Fruit fly (Drosophila melanogaster) whole organism, embryonic: ENCODE results near the gene sol.

Experiments
- Antp ChIP-seq: fragments of 200-800 bp; sonication (Bioruptor generic); optimal IDR thresholded peaks from 3 replicates; lab custom pipeline; 2016; ENCODE audit warnings: missing biosample characterization, missing genetic modification characterization
- CG10959 ChIP-seq: fragments of 200-800 bp; sonication (Bioruptor generic); IDR thresholded peaks from 2 replicates; pipeline ENCODE4 v1.3.6; 2022; ENCODE audit warnings: missing biosample characterization, missing genetic modification characterization
- CG12104 ChIP-seq: fragments of 200-800 bp; sonication (Bioruptor generic); optimal IDR thresholded peaks from 3 replicates; lab custom pipeline; 2016; ENCODE audit warnings: missing biosample characterization, missing genetic modification characterization
- CG12155 ChIP-seq: fragments of 200-800 bp; sonication (Bioruptor generic); optimal IDR thresholded peaks from 3 replicates; lab custom pipeline; 2016; ENCODE audit warnings: missing biosample characterization, missing genetic modification characterization
- CG14014 ChIP-seq: fragments of 200-800 bp; sonication (Bioruptor generic); IDR thresholded peaks from 2 replicates; pipeline ENCODE4 v1.3.6; 2022; ENCODE audit warnings: missing biosample characterization, missing genetic modification characterization
- CG1832 ChIP-seq: fragments of 200-800 bp; sonication (Bioruptor generic); optimal IDR thresholded peaks from 2 replicates; lab custom pipeline; 2017; ENCODE audit warnings: missing biosample characterization, mild to moderate bottlenecking, missing genetic modification characterization, inconsistent platforms
- CG2202 ChIP-seq: fragments of 200-800 bp; sonication (Bioruptor generic); optimal IDR thresholded peaks from 2 replicates; lab custom pipeline; 2018; ENCODE audit warnings: missing biosample characterization, mild to moderate bottlenecking, missing genetic modification characterization
- CG2678 ChIP-seq: fragments of 200-800 bp; sonication (Bioruptor generic); optimal IDR thresholded peaks from 3 replicates; lab custom pipeline; 2019; ENCODE audit warnings: missing biosample characterization, mild to moderate bottlenecking, missing genetic modification characterization, moderate library complexity
- CG30020 ChIP-seq: fragments of 200-800 bp; optimal IDR thresholded peaks from 2 replicates; lab custom pipeline; 2019; ENCODE audit warnings: missing biosample characterization, mild to moderate bottlenecking, missing genetic modification characterization, moderate library complexity
- CG3065 ChIP-seq: fragments of 200-800 bp; sonication (Bioruptor generic); optimal IDR thresholded peaks from 2 replicates; lab custom pipeline; 2016; ENCODE audit warnings: missing biosample characterization, missing genetic modification characterization
- CG34422 ChIP-seq: fragments of 200-800 bp; sonication (Bioruptor generic); IDR thresholded peaks from 3 replicates; pipeline ENCODE4 v1.3.6; 2022; ENCODE audit warnings: missing biosample characterization, missing genetic modification characterization
- CG3838 ChIP-seq: fragments of 200-800 bp; sonication (Bioruptor generic); optimal IDR thresholded peaks from 3 replicates; lab custom pipeline; 2016; ENCODE audit warnings: missing biosample characterization, missing genetic modification characterization
- CG42726 ChIP-seq: fragments of 200-800 bp; sonication (Bioruptor generic); IDR thresholded peaks from 2 replicates; pipeline ENCODE4 v1.3.6; 2022; ENCODE audit warnings: missing biosample characterization, missing genetic modification characterization; ENCODE audit not compliant: partially characterized antibody
- CG4404 ChIP-seq: fragments of 200-800 bp; sonication (Bioruptor generic); IDR thresholded peaks from 2 replicates; pipeline ENCODE4 v1.3.6; 2022; ENCODE audit warnings: missing biosample characterization, missing genetic modification characterization
- CG6683 ChIP-seq: fragments of 200-800 bp; sonication (Bioruptor generic); optimal IDR thresholded peaks from 2 replicates; lab custom pipeline; 2017; ENCODE audit warnings: missing biosample characterization, mild to moderate bottlenecking, missing genetic modification characterization, missing genetic modification reagents
- CG7928 ChIP-seq: fragments of 200-800 bp; sonication (Bioruptor generic); optimal IDR thresholded peaks from 2 replicates; lab custom pipeline; 2017; ENCODE audit warnings: missing biosample characterization, mild to moderate bottlenecking, missing genetic modification characterization
- CG8290 ChIP-seq, 3 experiments: fragments of 200-800 bp; sonication (Bioruptor generic); optimal IDR thresholded peaks; 2 replicates each; lab custom pipeline; 2016 to 2019; ENCODE audit warnings: missing biosample characterization in 3 of 3, missing genetic modification characterization in 3 of 3, mild to moderate bottlenecking in 2 of 3, moderate library complexity in 1 of 3
- CG8924 ChIP-seq: fragments of 200-800 bp; optimal IDR thresholded peaks from 3 replicates; lab custom pipeline; 2019; ENCODE audit warnings: missing biosample characterization, mild to moderate bottlenecking, missing genetic modification characterization, moderate library complexity
- CG9437 ChIP-seq: fragments of 200-800 bp; sonication (Bioruptor generic); optimal IDR thresholded peaks from 2 replicates; lab custom pipeline; 2018; ENCODE audit warnings: missing biosample characterization, mild to moderate bottlenecking, missing genetic modification characterization
- CrebB ChIP-seq: fragments of 200-800 bp; sonication (Bioruptor generic); optimal IDR thresholded peaks from 3 replicates; lab custom pipeline; 2018; ENCODE audit warnings: missing biosample characterization, mild to moderate bottlenecking, missing genetic modification characterization
- D19A ChIP-seq: fragments of 200-800 bp; optimal IDR thresholded peaks from 3 replicates; lab custom pipeline; 2019; ENCODE audit warnings: missing biosample characterization, mild to moderate bottlenecking, missing genetic modification characterization, moderate library complexity
- Dek ChIP-seq: fragments of 200-800 bp; sonication (Bioruptor generic); optimal IDR thresholded peaks from 3 replicates; lab custom pipeline; 2019; ENCODE audit warnings: missing biosample characterization, mild to moderate bottlenecking, missing genetic modification characterization, moderate library complexity
- Hey ChIP-seq: fragments of 200-800 bp; sonication (Bioruptor generic); optimal IDR thresholded peaks from 3 replicates; lab custom pipeline; 2018; ENCODE audit warnings: missing biosample characterization, mild to moderate bottlenecking, missing genetic modification characterization
- Hr78 ChIP-seq, 2 experiments: fragments of 200-800 bp in 1 of 2; fragments of >200 bp in 1 of 2; sonication (Bioruptor generic) in 1 of 2; optimal IDR thresholded peaks; 2 replicates each; lab custom pipeline; 2017 to 2019; ENCODE audit warnings: missing biosample characterization in 2 of 2, missing genetic modification characterization in 2 of 2, mild to moderate bottlenecking in 1 of 2, moderate library complexity in 1 of 2
- Med ChIP-seq: fragments of 200-800 bp; sonication (Bioruptor generic); peaks from one replicate; lab custom pipeline; 2016; ENCODE audit warnings: missing biosample characterization, missing genetic modification characterization, mild to moderate bottlenecking, inconsistent platforms, moderate library complexity
- Nf-YC ChIP-seq: fragments of 200-800 bp; optimal IDR thresholded peaks from 3 replicates; lab custom pipeline; 2019; ENCODE audit warnings: missing biosample characterization, mild to moderate bottlenecking, missing genetic modification characterization, moderate library complexity
- Oaz ChIP-seq: fragments of 200-800 bp; sonication (Bioruptor generic); IDR thresholded peaks from 2 replicates; pipeline ENCODE4 v1.3.6; 2022; ENCODE audit warnings: missing biosample characterization, missing genetic modification characterization
- Optix ChIP-seq: fragments of 200-800 bp; sonication (Bioruptor generic); IDR thresholded peaks from 3 replicates; pipeline ENCODE4 v1.3.6; 2022; ENCODE audit warnings: missing biosample characterization, missing genetic modification characterization
- Sin3A ChIP-seq: fragments of >200 bp; optimal IDR thresholded peaks from 2 replicates; lab custom pipeline; 2018
- Sox100B ChIP-seq: fragments of 200-800 bp; sonication (Bioruptor generic); optimal IDR thresholded peaks from 3 replicates; lab custom pipeline; 2018; ENCODE audit warnings: missing biosample characterization, mild to moderate bottlenecking, missing genetic modification characterization
- Sry-β ChIP-seq: fragments of 200-800 bp; sonication (Bioruptor generic); optimal IDR thresholded peaks from 2 replicates; lab custom pipeline; 2018; ENCODE audit warnings: missing biosample characterization, mild to moderate bottlenecking, missing genetic modification characterization, moderate library complexity
- Xbp1 ChIP-seq: fragments of 200-800 bp; sonication (Bioruptor generic); optimal IDR thresholded peaks from 3 replicates; lab custom pipeline; 2016; ENCODE audit warnings: missing biosample characterization, mild to moderate bottlenecking, missing genetic modification characterization
- ase ChIP-seq: fragments of 200-800 bp; sonication (Bioruptor generic); IDR thresholded peaks from 3 replicates; pipeline ENCODE4 v1.3.6; 2022; ENCODE audit warnings: missing biosample characterization, missing genetic modification characterization
- bsh ChIP-seq, 2 experiments: fragments of 200-800 bp; sonication (Bioruptor generic); optimal IDR thresholded peaks; 2 replicates each; lab custom pipeline; 2017 to 2018; ENCODE audit warnings: mild to moderate bottlenecking in 2 of 2, missing biosample characterization in 2 of 2, missing genetic modification characterization in 2 of 2, moderate library complexity in 1 of 2
- crol ChIP-seq: fragments of 200-800 bp; sonication (Bioruptor generic); IDR thresholded peaks from 2 replicates; pipeline ENCODE4 v1.3.6; 2022; ENCODE audit warnings: missing biosample characterization, missing genetic modification characterization
- ems ChIP-seq: fragments of 200-800 bp; sonication (Bioruptor generic); optimal IDR thresholded peaks from 3 replicates; lab custom pipeline; 2016; ENCODE audit warnings: missing biosample characterization, missing genetic modification characterization
- fd64A ChIP-seq: fragments of 200-800 bp; sonication (Bioruptor generic); optimal IDR thresholded peaks from 3 replicates; lab custom pipeline; 2018; ENCODE audit warnings: missing biosample characterization, mild to moderate bottlenecking, missing genetic modification characterization
- gce ChIP-seq: fragments of 200-800 bp; sonication (Bioruptor generic); IDR thresholded peaks from 3 replicates; pipeline ENCODE4 v1.3.6; 2022; ENCODE audit warnings: missing biosample characterization, missing genetic modification characterization
- gfzf ChIP-seq: fragments of 200-800 bp; sonication (Bioruptor generic); optimal IDR thresholded peaks from 2 replicates; lab custom pipeline; 2016; ENCODE audit warnings: missing biosample characterization, mild to moderate bottlenecking, missing genetic modification characterization, moderate library complexity
- grn ChIP-seq: fragments of 200-800 bp; sonication (Bioruptor generic); optimal IDR thresholded peaks from 3 replicates; lab custom pipeline; 2017; ENCODE audit warnings: missing biosample characterization, missing genetic modification characterization
- gsb-n ChIP-seq: fragments of 200-800 bp; sonication (Bioruptor generic); optimal IDR thresholded peaks from 3 replicates; lab custom pipeline; 2018; ENCODE audit warnings: missing biosample characterization, mild to moderate bottlenecking, missing genetic modification characterization
- kah ChIP-seq: fragments of 200-800 bp; sonication (Bioruptor generic); optimal IDR thresholded peaks from 2 replicates; lab custom pipeline; 2018; ENCODE audit warnings: missing biosample characterization, mild to moderate bottlenecking, missing genetic modification characterization
- ken ChIP-seq: fragments of 200-800 bp; sonication (Bioruptor generic); IDR thresholded peaks from 3 replicates; pipeline ENCODE4 v1.3.6; 2022; ENCODE audit warnings: missing biosample characterization, missing genetic modification characterization
- lmd ChIP-seq: fragments of 200-800 bp; sonication (Bioruptor generic); IDR thresholded peaks from 2 replicates; pipeline ENCODE4 v1.3.6; 2022; ENCODE audit warnings: missing biosample characterization, missing genetic modification characterization
- pzg ChIP-seq: fragments of 200-800 bp; sonication (Bioruptor generic); optimal IDR thresholded peaks from 3 replicates; lab custom pipeline; 2018; ENCODE audit warnings: missing biosample characterization, mild to moderate bottlenecking, missing genetic modification characterization, moderate library complexity
- sens ChIP-seq: fragments of 200-800 bp; sonication (Bioruptor generic); peaks from one replicate; lab custom pipeline; 2016; ENCODE audit warnings: missing biosample characterization, missing genetic modification characterization
- sens-2 ChIP-seq: fragments of 200-800 bp; sonication (Bioruptor generic); IDR thresholded peaks from 2 replicates; pipeline ENCODE4 v1.3.6; 2022; ENCODE audit warnings: missing biosample characterization, missing genetic modification characterization
- shn ChIP-seq: fragments of 200-800 bp; sonication (Bioruptor generic); optimal IDR thresholded peaks from 3 replicates; lab custom pipeline; 2016; ENCODE audit warnings: missing biosample characterization, missing genetic modification characterization
- ttk ChIP-seq: fragments of 200-800 bp; sonication (Bioruptor generic); IDR thresholded peaks from 2 replicates; pipeline ENCODE4 v2.1.2; 2022; ENCODE audit warnings: missing biosample characterization, missing genetic modification characterization
- unpg ChIP-seq: fragments of 200-800 bp; sonication (Bioruptor generic); optimal IDR thresholded peaks from 3 replicates; lab custom pipeline; 2018; ENCODE audit warnings: missing biosample characterization, mild to moderate bottlenecking, missing genetic modification characterization, moderate library complexity

sol gene

DNA sequence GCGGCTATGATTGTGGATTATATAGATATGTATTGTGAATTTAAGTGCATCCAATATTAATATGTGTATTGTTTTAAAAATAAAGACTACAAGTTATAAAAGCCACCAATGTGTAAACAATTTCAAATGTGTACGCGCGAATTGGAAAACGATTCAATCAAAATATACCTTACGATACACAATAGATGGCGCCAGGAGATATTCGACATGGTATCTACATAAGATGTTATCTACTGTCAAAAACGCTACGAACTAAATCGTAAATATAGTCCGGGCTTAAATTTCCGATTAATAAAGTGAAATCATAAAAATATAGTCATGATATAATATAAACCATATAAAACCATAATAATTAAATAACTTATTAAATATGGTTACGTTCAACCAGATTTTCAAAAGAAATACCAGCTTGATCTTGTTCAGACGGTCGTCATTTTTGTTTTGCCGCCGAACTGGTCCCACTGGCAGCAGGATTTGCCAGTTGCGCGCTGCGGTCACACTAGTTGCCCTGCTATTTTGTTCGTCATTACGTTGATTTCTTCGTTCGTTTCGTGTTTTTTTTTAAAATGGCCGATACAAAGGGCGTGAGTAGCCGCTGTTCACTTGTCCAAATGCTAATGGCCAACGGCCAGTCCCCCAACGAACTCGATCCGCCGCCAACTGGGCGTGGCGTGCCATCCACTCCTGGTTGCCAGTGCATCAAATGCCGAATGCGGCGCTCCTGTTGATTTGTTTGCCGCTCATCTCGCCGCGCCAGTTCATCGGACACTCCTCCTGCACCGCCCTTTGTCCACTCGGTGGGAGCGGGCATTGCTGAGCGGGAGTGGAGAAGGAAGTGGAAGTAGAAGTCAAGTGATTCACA is 8.0 kb downstream of the sol start, which contains the start of gene Septin1 (continued):
- TF ChIP-seq ase: no peak
- no peak for TF ChIP-seq CG14014
- no peak for TF ChIP-seq CG12104 (GFP tag; lab: Kevin White, UChicago)
- TF ChIP-seq Sox100B: no peak
- TF ChIP-seq CG42726: no peak
- peak; percentile 50 for TF ChIP-seq sens (GFP tag; lab: Kevin White, UChicago)
- peak; percentile 9 for TF ChIP-seq Med (GFP tag; lab: Kevin White, UChicago)
- TF ChIP-seq CG34422 (GFP tag; lab: Robert Waterston, UW): peak; percentile 22; the same call in 1 of the 3 replicates
- TF ChIP-seq D19A: no peak
- TF ChIP-seq CG6683 (GFP tag; lab: Kevin White, UChicago): no peak
- TF ChIP-seq CG2678 (tag; lab: Kevin White, UChicago): no peak
- TF ChIP-seq CG8290 (GFP tag; optimal IDR thresholded peaks at IDR 0.05; lab: Kevin White, UChicago): peak; percentile 11
- no peak for TF ChIP-seq CG8290 (tag; optimal IDR thresholded peaks at IDR 0.05; lab: Kevin White, UChicago)
- TF ChIP-seq CG2202: no peak
- TF ChIP-seq crol (GFP tag; lab: Robert Waterston, UW): 0 out of 2 replicates have a peak, but pooled peaks have one; percentile 35
- no peak for TF ChIP-seq Sry-β
- no peak for TF ChIP-seq CG4404 (GFP tag; lab: Robert Waterston, UW)
- TF ChIP-seq gfzf (GFP tag; lab: Kevin White, UChicago): peak; percentile 79
- TF ChIP-seq pzg (GFP tag; lab: Kevin White, UChicago): peak; percentile 77
- peak; percentile 8 for TF ChIP-seq CG30020 (tag; lab: Kevin White, UChicago)
- TF ChIP-seq Dek (tag; lab: Kevin White, UChicago): no peak
- no peak for TF ChIP-seq Antp (GFP tag; lab: Kevin White, UChicago)
- no peak for TF ChIP-seq CG1832 (GFP tag; lab: Kevin White, UChicago)
- TF ChIP-seq CG3838 (GFP tag; lab: Kevin White, UChicago): no peak
- peak; percentile 10 for TF ChIP-seq Nf-YC (tag; lab: Kevin White, UChicago)
- TF ChIP-seq ken (GFP tag; lab: Robert Waterston, UW): no peak
- peak; percentile 46 for TF ChIP-seq CG9437
- no peak for TF ChIP-seq kah (GFP tag; lab: Kevin White, UChicago)
- no peak for TF ChIP-seq lmd
- TF ChIP-seq CG3065 (GFP tag; lab: Kevin White, UChicago): no peak
- TF ChIP-seq shn (GFP tag; lab: Kevin White, UChicago): no peak
- TF ChIP-seq grn (GFP tag; lab: Kevin White, UChicago): no peak
- no peak for TF ChIP-seq gsb-n
- TF ChIP-seq CG7928 (GFP tag; lab: Kevin White, UChicago): no peak
- TF ChIP-seq fd64A (GFP tag; lab: Kevin White, UChicago): no peak
- no peak for TF ChIP-seq ttk
- no peak for TF ChIP-seq sens-2 (GFP tag; lab: Robert Waterston, UW)
- peak in 1 of 2 experiments; percentile 4 for TF ChIP-seq bsh (GFP tag; optimal IDR thresholded peaks at IDR 0.05; lab: Kevin White, UChicago)
- no peak for TF ChIP-seq ems (GFP tag; lab: Kevin White, UChicago)
- no peak for TF ChIP-seq Optix (GFP tag; lab: Robert Waterston, UW)
- TF ChIP-seq CG10959 (GFP tag; lab: Robert Waterston, UW): no peak
- TF ChIP-seq Hey (tag; lab: Kevin White, UChicago): no peak
- no peak for TF ChIP-seq Hr78 (GFP tag; optimal IDR thresholded peaks at IDR 0.05; lab: Kevin White, UChicago)
- no peak for TF ChIP-seq CG8924 (tag; lab: Kevin White, UChicago)
- TF ChIP-seq Xbp1 (GFP tag; lab: Kevin White, UChicago): no peak
- TF ChIP-seq CG12155 (GFP tag; lab: Kevin White, UChicago): no peak
- peak; percentile 14 for TF ChIP-seq Sin3A (lab: Kevin White, UChicago)
- no peak for TF ChIP-seq unpg
- TF ChIP-seq CrebB (tag; lab: Kevin White, UChicago): no peak
- TF ChIP-seq gce (GFP tag; lab: Robert Waterston, UW): no peak
- TF ChIP-seq Oaz: no peak
